Fruit fly (Drosophila melanogaster): ENCODE measurements around the gene CG14223.

CG14223 gene

DNA sequence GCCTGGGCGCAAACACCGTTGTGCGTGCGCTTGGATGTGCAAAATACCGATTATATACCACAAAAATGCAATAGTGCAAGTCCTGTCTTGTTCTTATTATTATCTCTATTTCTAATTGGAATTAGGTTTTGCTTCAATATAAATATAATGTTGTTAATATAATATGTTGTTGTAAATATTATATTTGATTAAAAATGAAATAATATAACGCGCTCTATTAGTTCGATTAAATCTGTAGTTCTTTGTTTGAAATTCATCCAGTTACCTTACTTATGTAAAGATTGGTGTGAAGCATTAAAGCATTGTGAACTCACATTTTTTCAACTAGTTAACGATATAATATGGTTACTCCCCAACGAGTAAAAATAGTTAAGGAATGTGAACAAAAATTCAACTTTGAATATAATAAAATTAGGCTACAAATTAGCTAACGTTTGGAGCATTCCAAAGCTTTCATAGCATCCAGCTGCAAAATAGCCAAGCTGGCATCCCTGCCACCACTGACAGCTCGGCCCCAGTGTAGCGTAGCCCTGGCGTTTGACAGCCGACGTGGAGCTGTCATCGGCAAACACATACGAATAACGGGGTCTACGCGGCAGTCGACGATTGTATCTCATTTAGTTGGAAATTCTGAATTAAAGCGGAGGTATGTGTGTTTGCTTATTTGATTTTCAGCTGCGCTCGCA lies 20.8 kb downstream of the CG14223 start, which contains the start of the genes CG12237 and Sec61gamma:
TSS of gene CG12237 (minus strand) at position 51 of the 686 bp plus-strand sequence.
TSS of gene Sec61gamma (plus strand) at position 509 of the 686 bp plus-strand sequence.
- TF ChIP-seq CG9727 (GFP tag; optimal IDR thresholded peaks at IDR 0.05): peak; percentile 25
- TF ChIP-seq lbe (GFP tag; optimal IDR thresholded peaks at IDR 0.05): no peak
- no peak for TF ChIP-seq inv (GFP tag; IDR thresholded peaks at IDR 0.05; ENCODE audit: partially characterized antibody)
- peak; percentile 13 for TF ChIP-seq HmgD (GFP tag; optimal IDR thresholded peaks at IDR 0.05)
- no peak for TF ChIP-seq CG10321 (GFP tag; IDR thresholded peaks at IDR 0.05)
- TF ChIP-seq CG2678 (tag; optimal IDR thresholded peaks at IDR 0.05): peak; percentile 33
- peak; percentile 75 for TF ChIP-seq HmgZ (tag; optimal IDR thresholded peaks at IDR 0.05)
- peak; percentile 16 for TF ChIP-seq Nf-YB (GFP tag; optimal IDR thresholded peaks at IDR 0.05)
- TF ChIP-seq Camta (GFP tag; optimal IDR thresholded peaks at IDR 0.05): no peak
- TF ChIP-seq Ets65A (GFP tag): peak; percentile 59
- TF ChIP-seq gro (GFP tag; optimal IDR thresholded peaks at IDR 0.05): peak; percentile 26
- TF ChIP-seq CG17829 (tag; optimal IDR thresholded peaks at IDR 0.05): peak; percentile 49
- peak; percentile 11 for TF ChIP-seq ewg (GFP tag; optimal IDR thresholded peaks at IDR 0.05)
- TF ChIP-seq Max (GFP tag; optimal IDR thresholded peaks at IDR 0.05): peak; percentile 34
- peak; percentile 35 for TF ChIP-seq CG13296 (GFP tag; optimal IDR thresholded peaks at IDR 0.05)
- peak; percentile 26 for TF ChIP-seq Mes4 (GFP tag; optimal IDR thresholded peaks at IDR 0.05)
- peak; percentile 61 for TF ChIP-seq CG13894 (tag; optimal IDR thresholded peaks at IDR 0.05)
- TF ChIP-seq CG9817 (tag; optimal IDR thresholded peaks at IDR 0.05): peak; percentile 29
- TF ChIP-seq sens (GFP tag): peak; percentile 71
- TF ChIP-seq Dref (GFP tag; IDR thresholded peaks at IDR 0.05): peak; percentile 50
- TF ChIP-seq MESR4 (GFP tag; optimal IDR thresholded peaks at IDR 0.05): peak; percentile 84
- TF ChIP-seq CG8924 (tag; optimal IDR thresholded peaks at IDR 0.05): no peak
- TF ChIP-seq twi (tag; optimal IDR thresholded peaks at IDR 0.05): no peak
- TF ChIP-seq Dek (tag; optimal IDR thresholded peaks at IDR 0.05): peak; percentile 27
- TF ChIP-seq hb (GFP tag; IDR thresholded peaks at IDR 0.05; ENCODE audit: partially characterized antibody): no peak
- peak; percentile 72; the same call in 1 of the 3 replicates for TF ChIP-seq CG34422 (GFP tag; IDR thresholded peaks at IDR 0.05)
- no peak for TF ChIP-seq scrt (GFP tag; optimal IDR thresholded peaks at IDR 0.05)
- no peak for TF ChIP-seq gcm (GFP tag; optimal IDR thresholded peaks at IDR 0.05)
- no peak for TF ChIP-seq emc (GFP tag; optimal IDR thresholded peaks at IDR 0.05)
- peak; percentile 96 for TF ChIP-seq CG18011 (GFP tag; optimal IDR thresholded peaks at IDR 0.05)
- peak; percentile 45 for TF ChIP-seq stwl (tag; optimal IDR thresholded peaks at IDR 0.05)
- TF ChIP-seq gfzf (GFP tag; optimal IDR thresholded peaks at IDR 0.05): peak; percentile 39
- no peak for TF ChIP-seq GATAe (GFP tag; conservative IDR thresholded peaks at IDR 0.05)
- peak; percentile 24 for TF ChIP-seq CG15601 (tag; optimal IDR thresholded peaks at IDR 0.05)
- TF ChIP-seq Lim3 (GFP tag; IDR thresholded peaks at IDR 0.05): no peak
- no peak for TF ChIP-seq CG8359 (GFP tag; optimal IDR thresholded peaks at IDR 0.05; ENCODE audit: borderline replicate concordance)
- peak; percentile 93 for TF ChIP-seq Ets97D (GFP tag; optimal IDR thresholded peaks at IDR 0.05)
- TF ChIP-seq sug (tag; optimal IDR thresholded peaks at IDR 0.05): peak; percentile 44
- TF ChIP-seq pb (GFP tag; optimal IDR thresholded peaks at IDR 0.05): no peak
- TF ChIP-seq NK7.1 (GFP tag; optimal IDR thresholded peaks at IDR 0.05): no peak
- peak; percentile 1 for TF ChIP-seq ems (GFP tag; optimal IDR thresholded peaks at IDR 0.05)
- peak; percentile 25 for TF ChIP-seq lilli (GFP tag; optimal IDR thresholded peaks at IDR 0.05)
- peak; percentile 72 for TF ChIP-seq nom (GFP tag; optimal IDR thresholded peaks at IDR 0.05)
- no peak for TF ChIP-seq Sox102F (GFP tag; optimal IDR thresholded peaks at IDR 0.05)
- TF ChIP-seq Fer2 (tag; optimal IDR thresholded peaks at IDR 0.05): no peak
- TF ChIP-seq ERR (GFP tag; optimal IDR thresholded peaks at IDR 0.05): peak; percentile 25
- peak; percentile 44 for TF ChIP-seq BEAF-32 (GFP tag; optimal IDR thresholded peaks at IDR 0.05)
- 0 out of 3 replicates have a peak, but pooled peaks have one; percentile 22 for TF ChIP-seq CG6791 (GFP tag; IDR thresholded peaks at IDR 0.05; ENCODE audit: partially characterized antibody)
- TF ChIP-seq row (GFP tag; IDR thresholded peaks at IDR 0.05): peak; percentile 89

All from whole organism, embryonic.